Worm (Caenorhabditis elegans) whole organism, L1 larva: ENCODE data around the gene F14D7.18.

ENCODE experiments used
- C16A3.4 ChIP-seq: fragments of 150-350 bp; optimal IDR thresholded peaks from 2 replicates; lab custom pipeline; 2014; ENCODE audit warnings: missing biosample characterization, missing genetic modification characterization
- aha-1 ChIP-seq: fragments of 150-350 bp; optimal IDR thresholded peaks from 2 replicates; lab custom pipeline; 2014; ENCODE audit warnings: missing biosample characterization, missing genetic modification characterization
- aly-2 ChIP-seq: fragments of 150-350 bp; optimal IDR thresholded peaks from 2 replicates; lab custom pipeline; 2014; ENCODE audit warnings: missing biosample characterization, missing genetic modification characterization
- blmp-1 ChIP-seq: fragments of 150-350 bp; optimal IDR thresholded peaks from 2 replicates; lab custom pipeline; 2014; ENCODE audit warnings: missing biosample characterization, missing genetic modification characterization
- ceh-88 ChIP-seq: fragments of 200-800 bp; sonication (Bioruptor generic); IDR thresholded peaks from 2 replicates; pipeline ENCODE4 v1.3.6; 2022; ENCODE audit warnings: missing genetic modification characterization, missing compliant biosample characterization
- ceh-90 ChIP-seq: sonication (generic microtip); optimal IDR thresholded peaks from 2 replicates; lab custom pipeline; 2016; ENCODE audit warnings: missing genetic modification characterization, missing compliant biosample characterization
- efl-1 ChIP-seq, 4 experiments: fragments of 150-350 bp; optimal IDR thresholded peaks in 3 of 4; peaks in 1 of 4; 1 replicate in 1 of 4; 2 replicates in 3 of 4; lab custom pipeline; 2014; ENCODE audit warnings: missing biosample characterization in 2 of 4, missing genetic modification characterization in 2 of 4, missing genetic modification reagents in 2 of 4
- efl-3 ChIP-seq: fragments of 200-800 bp; sonication (Bioruptor generic); optimal IDR thresholded peaks from 2 replicates; lab custom pipeline; 2018; ENCODE audit warnings: mild to moderate bottlenecking, missing genetic modification characterization, missing compliant biosample characterization
- egl-13 ChIP-seq: sonication (generic microtip); optimal IDR thresholded peaks from 2 replicates; lab custom pipeline; 2016; ENCODE audit warnings: missing genotype, missing genetic modification reagents, missing genetic modification characterization, missing compliant biosample characterization
- elt-2 ChIP-seq: sonication (generic microtip); optimal IDR thresholded peaks from 2 replicates; lab custom pipeline; 2016; ENCODE audit warnings: missing genetic modification characterization, mild to moderate bottlenecking, inconsistent platforms, missing compliant biosample characterization, missing genetic modification reagents
- grh-1 ChIP-seq: fragments of 200-800 bp; sonication (Bioruptor generic); IDR thresholded peaks from 2 replicates; pipeline ENCODE4 v1.3.6; 2022; ENCODE audit warnings: missing genetic modification reagents, missing genetic modification characterization, missing compliant biosample characterization
- hlh-4 ChIP-seq: sonication (generic microtip); optimal IDR thresholded peaks from 2 replicates; lab custom pipeline; 2016; ENCODE audit warnings: mild to moderate bottlenecking, missing genetic modification characterization, missing compliant biosample characterization
- hpl-2 ChIP-seq: fragments of 150-350 bp; optimal IDR thresholded peaks from 2 replicates; lab custom pipeline; 2014; ENCODE audit warnings: missing biosample characterization, missing genetic modification reagents, missing genetic modification characterization
- irx-1 ChIP-seq: sonication (generic microtip); optimal IDR thresholded peaks from 2 replicates; lab custom pipeline; 2016; ENCODE audit warnings: missing genetic modification characterization, missing compliant biosample characterization
- lin-13 ChIP-seq: fragments of 150-350 bp; optimal IDR thresholded peaks from 2 replicates; lab custom pipeline; 2014; ENCODE audit warnings: missing biosample characterization, missing genetic modification reagents, missing genetic modification characterization
- lin-14 ChIP-seq: fragments of 200-800 bp; sonication (Bioruptor generic); optimal IDR thresholded peaks from 2 replicates; lab custom pipeline; 2018; ENCODE audit warnings: mild to moderate bottlenecking, missing genetic modification characterization, moderate library complexity, missing compliant biosample characterization
- lsy-2 ChIP-seq, 2 experiments: fragments of 150-350 bp; optimal IDR thresholded peaks; 2 replicates each; lab custom pipeline; 2014; ENCODE audit warnings: missing biosample characterization in 2 of 2, missing genetic modification characterization in 2 of 2
- mdl-1 ChIP-seq, 2 experiments: fragments of 150-350 bp; optimal IDR thresholded peaks; 2 replicates each; lab custom pipeline; 2014 to 2017; ENCODE audit warnings: missing biosample characterization in 2 of 2, missing genetic modification characterization in 2 of 2, inconsistent platforms in 1 of 2
- nhr-12 ChIP-seq: sonication (generic microtip); optimal IDR thresholded peaks from 2 replicates; lab custom pipeline; 2017; ENCODE audit warnings: missing biosample characterization, missing genetic modification characterization
- nhr-90 ChIP-seq: sonication (generic microtip); optimal IDR thresholded peaks from 2 replicates; lab custom pipeline; 2016; ENCODE audit warnings: mild to moderate bottlenecking, missing genetic modification characterization, missing compliant biosample characterization; ENCODE audit not compliant: poor library complexity
- pag-3 ChIP-seq: sonication (generic microtip); optimal IDR thresholded peaks from 2 replicates; lab custom pipeline; 2017; ENCODE audit warnings: missing genetic modification characterization, mild to moderate bottlenecking, missing compliant biosample characterization, antibody characterized with exemption, borderline replicate concordance; ENCODE audit not compliant: insufficient read depth
- pax-3 ChIP-seq: fragments of 200-800 bp; sonication (Bioruptor generic); optimal IDR thresholded peaks from 2 replicates; lab custom pipeline; 2018; ENCODE audit warnings: mild to moderate bottlenecking, missing genetic modification characterization, moderate library complexity, missing compliant biosample characterization
- snu-23 ChIP-seq: sonication (generic microtip); optimal IDR thresholded peaks from 2 replicates; lab custom pipeline; 2016; ENCODE audit warnings: missing genetic modification characterization, missing compliant biosample characterization
- unc-30 ChIP-seq: sonication (generic microtip); optimal IDR thresholded peaks from 2 replicates; lab custom pipeline; 2017; ENCODE audit warnings: missing biosample characterization, missing genetic modification characterization
- unc-62 ChIP-seq: fragments of 150-350 bp; optimal IDR thresholded peaks from 2 replicates; lab custom pipeline; 2014; ENCODE audit warnings: missing biosample characterization, missing genetic modification reagents, missing genetic modification characterization
- zag-1 ChIP-seq: fragments of 150-350 bp; optimal IDR thresholded peaks from 2 replicates; lab custom pipeline; 2014; ENCODE audit warnings: missing biosample characterization, missing genetic modification characterization
- ztf-11 ChIP-seq, 2 experiments: sonication (generic microtip); optimal IDR thresholded peaks; 2 replicates each; lab custom pipeline; 2016 to 2017; ENCODE audit warnings: missing genetic modification characterization in 2 of 2, missing biosample characterization in 1 of 2, missing compliant biosample characterization in 1 of 2
- ztf-4 ChIP-seq: fragments of 150-350 bp; optimal IDR thresholded peaks from 2 replicates; lab custom pipeline; 2014; ENCODE audit warnings: missing biosample characterization, missing genetic modification characterization

F14D7.18 gene

ce11 chrV:14260831-14261230 lies 29.7 kb downstream of the F14D7.18 start, which contains the start of gene F40G12.2:
Gene F40G12.2 (minus strand): TSS chrV:14260931.
- no peak for TF ChIP-seq snu-23

- TF ChIP-seq pax-3 (tag; lab: Kevin White, UChicago) (no peak), blmp-1 (no peak), ceh-90 (tag; lab: Kevin White, UChicago) (no peak), lin-14 (GFP tag; lab: Kevin White, UChicago) (no peak), nhr-12 (no peak)
These were observed 33.7 kb downstream of the F14D7.18 start, which contains the start of gene sre-8 for ce11 chrV:14256813-14257212. Gene sre-8 (plus strand): TSS chrV:14257113.

ce11 chrV:14254221-14254620 lies 36.3 kb downstream of the F14D7.18 start, which contains the start of gene K02E11.7:
Gene K02E11.7 (minus strand): TSS chrV:14254321.
- TF ChIP-seq egl-13 (tag; lab: Kevin White, UChicago) (no peak), pag-3 (no peak), pax-3 (tag; lab: Kevin White, UChicago) (peak; percentile 0)

ce11 chrV:14252025-14252424 lies 38.5 kb downstream of the F14D7.18 start, which contains the start of gene K02E11.5:
Gene K02E11.5 (plus strand): TSS chrV:14252325.
- TF ChIP-seq ceh-88 (GFP tag; lab: Robert Waterston, UW) (no peak), zag-1 (tag; lab: Kevin White, UChicago) (no peak), hlh-4 (tag; lab: Kevin White, UChicago) (no peak), unc-30 (no peak), lsy-2 (tag; optimal IDR thresholded peaks at IDR 0.05; lab: Kevin White, UChicago) (no peak), blmp-1 (no peak), unc-62 (GFP tag; lab: Kevin White, UChicago) (no peak)
- TF ChIP-seq, all 84 proteins: peak for 0

ce11 chrV:14248654-14249053 lies 41.9 kb downstream of the F14D7.18 start, which contains the start of gene K02E11.6:
Gene K02E11.6 (plus strand): TSS chrV:14248802.
- no peak for TF ChIP-seq ztf-4
- TF ChIP-seq grh-1 = no peak
- TF ChIP-seq lin-13 (GFP tag; lab: Kevin White, UChicago) = no peak
- no peak for TF ChIP-seq elt-2 (tag; lab: Kevin White, UChicago)

- TF ChIP-seq ztf-11 (tag; optimal IDR thresholded peaks at IDR 0.05; lab: Kevin White, UChicago) (no peak), nhr-90 (tag; lab: Kevin White, UChicago) (no peak), aly-2 (tag; lab: Kevin White, UChicago) (no peak), lin-14 (GFP tag; lab: Kevin White, UChicago) (no peak), mdl-1 (tag; optimal IDR thresholded peaks at IDR 0.05; lab: Kevin White, UChicago) (no peak), C16A3.4 (no peak), efl-3 (GFP tag; lab: Kevin White, UChicago) (no peak), hpl-2 (GFP tag; lab: Kevin White, UChicago) (no peak), irx-1 (no peak), aha-1 (no peak)
These were observed 42.5 kb downstream of the F14D7.18 start, which contains the start of gene K02E11.4 for ce11 chrV:14248025-14248424. Gene K02E11.4 (minus strand): TSS chrV:14248125.

- TF ChIP-seq unc-30 = no peak
- no peak for TF ChIP-seq efl-1 (optimal IDR thresholded peaks at IDR 0.05; lab: Kevin White, UChicago)
- peak in 1 of 2 experiments; percentile 31 for TF ChIP-seq efl-1 (GFP tag; optimal IDR thresholded peaks at IDR 0.05 in 1 of 2; lab: Kevin White, UChicago)
These were observed 43.8 kb downstream of the F14D7.18 start, which contains the start of gene K02E11.3 for ce11 chrV:14246761-14247160. Gene K02E11.3 (minus strand): TSS chrV:14246861.
